Fruit fly (Drosophila melanogaster): ENCODE results near the gene Brd.

Gene Brd

dm6 chr3L:14977536-14978495, 5.3 kb downstream of the Brd start:
- no peak for TF ChIP-seq insv (optimal IDR thresholded peaks at IDR 0.05)
- no peak for TF ChIP-seq Myc (optimal IDR thresholded peaks at IDR 0.05)
- no peak for TF ChIP-seq Sin3A (optimal IDR thresholded peaks at IDR 0.05)
- no peak for TF ChIP-seq ttk (optimal IDR thresholded peaks at IDR 0.05)

DNA sequence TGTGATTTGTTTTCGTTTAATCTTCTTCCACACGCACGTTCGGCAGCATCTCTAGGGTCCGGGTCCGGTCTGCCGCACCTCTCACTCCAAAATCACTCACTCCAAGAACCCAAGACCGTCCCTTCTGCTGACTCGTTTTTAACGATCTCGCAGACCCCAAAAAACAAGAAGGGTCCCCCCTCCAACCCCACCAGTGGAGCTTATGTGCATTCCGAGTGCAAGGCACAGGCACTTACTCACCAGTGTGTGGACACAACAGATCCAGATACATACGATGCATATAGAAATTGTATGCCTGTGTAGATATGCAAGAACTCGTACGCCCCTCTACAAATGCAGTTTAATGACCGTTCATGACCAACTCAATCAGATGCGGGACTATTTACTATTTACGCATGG, 6.0 kb downstream of the Brd start:
- TF ChIP-seq ttk (optimal IDR thresholded peaks at IDR 0.05) (no peak), Myc (optimal IDR thresholded peaks at IDR 0.05) (no peak), insv (optimal IDR thresholded peaks at IDR 0.05) (no peak), Sin3A (optimal IDR thresholded peaks at IDR 0.05) (no peak), h (optimal IDR thresholded peaks at IDR 0.05) (no peak), psq (optimal IDR thresholded peaks at IDR 0.05) (no peak)

DNA sequence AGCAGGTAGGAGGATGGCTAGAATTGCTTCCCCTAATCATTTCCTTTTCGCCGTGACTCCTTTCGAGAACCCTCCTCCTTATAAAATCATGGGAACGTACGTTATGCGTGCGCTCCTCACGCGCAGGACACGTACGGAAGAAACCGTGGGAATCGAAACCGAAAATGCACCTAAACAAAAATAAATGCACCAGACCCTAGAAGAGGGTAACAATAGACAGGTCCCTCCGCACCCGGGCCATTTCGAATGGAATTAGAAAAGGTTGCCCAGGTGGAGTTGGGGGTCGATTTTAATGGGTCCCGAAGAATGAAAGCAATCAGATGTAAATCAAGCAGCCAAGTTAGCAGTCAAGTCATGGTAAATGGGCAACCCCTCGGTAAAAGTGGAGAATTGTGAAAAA, 6.9 kb downstream of the Brd start, which contains the start of gene CG3349:
CG3349 (plus strand) TSS at position 289 of the 400 bp plus-strand sequence.
- TF ChIP-seq insv (optimal IDR thresholded peaks at IDR 0.05) (no peak), ttk (optimal IDR thresholded peaks at IDR 0.05) (no peak), psq (optimal IDR thresholded peaks at IDR 0.05) (no peak), Myc (optimal IDR thresholded peaks at IDR 0.05) (no peak), Sin3A (optimal IDR thresholded peaks at IDR 0.05) (no peak), h (optimal IDR thresholded peaks at IDR 0.05) (no peak)

- TF ChIP-seq h (optimal IDR thresholded peaks at IDR 0.05), result no peak
- TF ChIP-seq ttk (optimal IDR thresholded peaks at IDR 0.05), result no peak
- TF ChIP-seq psq (optimal IDR thresholded peaks at IDR 0.05), result no peak
- TF ChIP-seq insv (optimal IDR thresholded peaks at IDR 0.05), result no peak
- TF ChIP-seq Myc (optimal IDR thresholded peaks at IDR 0.05), result no peak
- no peak for TF ChIP-seq Sin3A (optimal IDR thresholded peaks at IDR 0.05)
Measured at dm6 chr3L:14980038-14980437, 7.6 kb downstream of the Brd start.

DNA sequence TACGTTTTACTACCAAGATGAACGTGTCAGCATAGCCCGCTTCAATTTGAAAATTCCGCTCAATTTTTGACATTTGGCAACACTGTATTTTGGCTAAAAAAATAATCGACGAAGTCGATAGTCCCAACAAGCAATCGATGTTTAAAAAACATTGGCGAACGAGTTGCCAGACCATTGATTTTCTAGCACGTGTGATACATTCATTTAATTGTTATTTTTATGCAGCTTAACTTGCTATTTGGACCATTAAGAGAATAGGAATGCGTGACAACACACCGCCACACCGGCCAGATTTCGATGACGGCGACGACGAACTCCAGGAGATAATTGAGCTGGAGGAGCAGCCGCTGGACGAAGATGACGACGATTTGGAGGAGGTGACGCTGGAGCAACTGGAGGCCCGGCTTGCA, 10.2 kb downstream of the Brd start, which contains the start of gene CG5114:
CG5114 (plus strand) TSS at position 161 of the 410 bp plus-strand sequence.
- no peak for TF ChIP-seq h (optimal IDR thresholded peaks at IDR 0.05)

- no peak for TF ChIP-seq h (optimal IDR thresholded peaks at IDR 0.05)
- no peak for TF ChIP-seq insv (optimal IDR thresholded peaks at IDR 0.05)
- no peak for TF ChIP-seq ttk (optimal IDR thresholded peaks at IDR 0.05)
- no peak for TF ChIP-seq psq (optimal IDR thresholded peaks at IDR 0.05)
- TF ChIP-seq Sin3A (optimal IDR thresholded peaks at IDR 0.05), result no peak
- no peak for TF ChIP-seq Myc (optimal IDR thresholded peaks at IDR 0.05)
Measured at dm6 chr3L:14984521-14985150, 12.2 kb downstream of the Brd start, which contains the start of gene mnd. TSS of gene mnd (plus strand) at chr3L:14985100.

dm6 chr3L:14986340-14986916, 14.0 kb downstream of the Brd start:
- TF ChIP-seq Myc (optimal IDR thresholded peaks at IDR 0.05), result no peak
- TF ChIP-seq ttk (optimal IDR thresholded peaks at IDR 0.05), result no peak
- TF ChIP-seq insv (optimal IDR thresholded peaks at IDR 0.05), result no peak
- no peak for TF ChIP-seq psq (optimal IDR thresholded peaks at IDR 0.05)
- TF ChIP-seq h (optimal IDR thresholded peaks at IDR 0.05), result no peak
- TF ChIP-seq Sin3A (optimal IDR thresholded peaks at IDR 0.05), result no peak

DNA sequence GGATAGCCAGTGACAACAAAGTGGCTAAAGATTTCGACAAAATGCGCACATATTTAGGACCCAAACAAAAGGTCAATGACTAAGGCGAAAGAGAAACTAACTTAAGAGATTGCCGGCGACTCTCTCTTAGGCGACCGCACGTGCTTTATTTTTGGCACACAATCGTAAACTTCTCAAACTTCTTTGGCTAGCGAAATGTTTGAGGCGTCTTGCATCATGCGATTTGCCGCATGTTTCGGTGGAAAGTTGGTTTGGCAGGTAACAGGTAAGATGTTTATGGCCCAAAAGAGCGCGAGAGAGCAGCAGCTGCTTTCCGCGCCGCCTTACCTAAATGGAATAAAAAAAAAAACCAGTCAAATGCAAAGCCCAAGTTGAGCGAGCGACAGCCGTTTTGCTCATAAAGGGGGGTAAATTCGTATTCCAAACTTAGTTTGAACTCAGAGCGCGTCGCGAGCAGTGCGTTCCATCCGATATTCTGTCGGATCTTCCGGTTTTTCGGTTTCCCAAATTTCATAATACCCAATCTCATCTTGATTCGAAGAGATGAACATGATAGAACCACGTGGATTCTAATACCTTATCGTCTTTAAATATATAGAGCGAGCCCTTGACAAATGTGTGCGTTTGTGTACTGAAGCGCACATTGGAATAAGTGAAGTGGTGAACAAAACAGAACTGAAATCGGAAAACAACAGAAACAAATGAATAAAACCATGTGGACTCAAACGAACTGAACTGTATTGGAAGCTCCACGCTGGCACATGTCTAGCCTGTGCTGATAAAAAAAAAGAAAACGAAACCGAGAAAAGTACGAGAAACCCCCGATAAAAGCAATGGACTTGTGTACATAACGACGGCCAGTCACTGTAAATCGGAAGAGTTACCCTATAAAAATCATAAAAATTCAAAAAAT, 14.8 kb downstream of the Brd start:
- TF ChIP-seq Sin3A (optimal IDR thresholded peaks at IDR 0.05) (no peak), h (optimal IDR thresholded peaks at IDR 0.05) (no peak), Myc (optimal IDR thresholded peaks at IDR 0.05) (no peak), insv (optimal IDR thresholded peaks at IDR 0.05) (no peak), psq (optimal IDR thresholded peaks at IDR 0.05) (no peak), ttk (optimal IDR thresholded peaks at IDR 0.05) (no peak)

dm6 chr3L:14988231-14988630, 15.8 kb downstream of the Brd start:
- TF ChIP-seq psq (optimal IDR thresholded peaks at IDR 0.05), result no peak
- no peak for TF ChIP-seq insv (optimal IDR thresholded peaks at IDR 0.05)
- no peak for TF ChIP-seq Myc (optimal IDR thresholded peaks at IDR 0.05)
- TF ChIP-seq ttk (optimal IDR thresholded peaks at IDR 0.05), result no peak
- TF ChIP-seq h (optimal IDR thresholded peaks at IDR 0.05), result no peak
- no peak for TF ChIP-seq Sin3A (optimal IDR thresholded peaks at IDR 0.05)

DNA sequence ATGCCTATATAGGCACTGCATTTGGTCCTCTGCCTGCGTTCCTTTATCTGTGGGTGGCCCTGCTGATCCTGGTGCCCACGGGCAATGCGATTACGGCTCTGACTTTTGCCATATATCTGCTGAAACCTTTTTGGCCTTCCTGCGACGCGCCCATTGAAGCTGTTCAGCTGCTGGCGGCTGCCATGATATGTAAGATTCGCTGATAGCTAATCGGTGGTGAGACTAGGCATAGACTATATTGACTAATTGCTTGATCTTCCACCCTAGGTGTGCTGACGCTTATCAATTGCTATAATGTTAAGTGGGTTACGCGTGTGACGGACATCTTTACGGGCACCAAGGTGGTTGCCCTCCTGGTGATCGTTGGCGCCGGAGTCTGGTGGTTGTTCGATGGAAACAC, 17.4 kb downstream of the Brd start:
- TF ChIP-seq ttk (optimal IDR thresholded peaks at IDR 0.05), result no peak
- no peak for TF ChIP-seq insv (optimal IDR thresholded peaks at IDR 0.05)
- TF ChIP-seq psq (optimal IDR thresholded peaks at IDR 0.05), result no peak
- no peak for TF ChIP-seq Myc (optimal IDR thresholded peaks at IDR 0.05)
- no peak for TF ChIP-seq h (optimal IDR thresholded peaks at IDR 0.05)
- no peak for TF ChIP-seq Sin3A (optimal IDR thresholded peaks at IDR 0.05)

DNA sequence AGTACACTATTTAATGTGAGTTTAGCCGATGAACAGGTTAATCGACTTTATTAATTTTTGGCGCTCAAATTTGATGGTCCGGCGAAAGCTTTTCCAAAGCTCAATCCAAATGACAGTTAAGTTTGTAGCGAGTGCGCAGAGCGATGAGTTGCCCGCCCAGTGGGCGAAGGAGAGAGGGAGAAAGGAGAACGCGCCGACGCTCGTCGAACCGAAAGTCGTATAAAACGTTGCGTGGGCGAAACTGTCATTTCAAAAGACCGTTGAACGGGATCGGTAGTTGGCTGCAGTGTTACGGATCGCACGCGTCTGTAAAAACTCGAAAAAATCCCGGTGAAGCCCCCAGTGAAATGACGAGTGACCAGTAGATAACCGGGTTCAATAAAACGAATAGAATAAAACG, 19.6 kb downstream of the Brd start, which contains the start of gene Zip71B:
Zip71B (plus strand) TSS at position 265 of the 400 bp plus-strand sequence.
- no peak for TF ChIP-seq Myc (optimal IDR thresholded peaks at IDR 0.05)

Data from Kc167 (cell line).